Worm (Caenorhabditis elegans): ENCODE measurements around the gene M163.5.

DNA sequence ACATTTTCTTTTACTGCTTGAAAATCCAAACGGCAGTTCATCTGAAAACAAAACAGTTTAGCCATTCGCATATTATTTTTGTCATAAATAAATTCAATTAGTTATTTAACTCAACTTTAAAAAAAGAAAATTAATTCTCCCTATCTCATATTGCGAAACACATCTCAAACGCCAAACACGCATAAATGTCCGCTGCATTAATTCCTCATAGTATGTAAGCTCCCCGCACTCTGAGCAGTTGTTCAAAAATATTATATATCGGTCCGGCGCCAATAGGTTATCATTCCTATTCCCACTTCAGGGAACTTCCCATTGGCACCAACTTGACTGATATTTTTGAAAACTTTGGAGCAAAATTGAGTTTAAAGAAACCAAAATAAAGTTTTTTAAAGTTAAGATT lies 4.4 kb downstream of the M163.5 start:
- TF ChIP-seq him-1 (tag; optimal IDR thresholded peaks at IDR 0.05) (no peak), dao-5 (tag; optimal IDR thresholded peaks at IDR 0.05) (no peak), W03F9.2 (tag; optimal IDR thresholded peaks at IDR 0.05) (no peak)

All from whole organism, L4/young adult.